Worm (Caenorhabditis elegans) whole organism, L4/young adult: Measurements from ENCODE around the gene gcc-1.

Experiments used
- W03F9.2 ChIP-seq: fragments of 150-350 bp; optimal IDR thresholded peaks from 2 replicates; lab custom pipeline; 2014; ENCODE audit warnings: missing biosample characterization, missing genetic modification characterization
- dao-5 ChIP-seq: sonication (generic microtip); optimal IDR thresholded peaks from 2 replicates; lab custom pipeline; 2016; ENCODE audit warnings: missing genotype, missing genetic modification characterization, moderate library complexity, missing compliant biosample characterization
- him-1 ChIP-seq: sonication (generic microtip); optimal IDR thresholded peaks from 2 replicates; lab custom pipeline; 2016; ENCODE audit warnings: missing genotype, missing genetic modification reagents, missing genetic modification characterization, missing compliant biosample characterization

DNA sequence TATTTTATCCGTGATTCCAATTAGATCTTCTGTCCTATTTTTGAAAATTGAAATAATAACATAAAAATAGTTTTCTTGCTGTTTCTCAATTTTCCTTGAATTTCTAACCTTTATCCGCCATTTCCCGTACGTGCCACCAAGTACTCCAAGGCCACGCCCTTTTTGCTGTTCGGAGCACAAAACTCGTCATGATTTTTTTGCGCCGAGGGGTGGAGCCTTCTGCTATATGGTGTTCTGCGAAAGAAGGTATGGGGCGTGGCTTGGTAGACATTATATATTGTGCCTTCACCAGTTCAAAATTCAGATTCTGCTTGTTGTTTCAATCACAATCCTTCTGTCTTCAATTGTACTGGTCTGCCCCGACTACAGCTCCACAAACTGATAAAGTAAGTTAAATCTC is 14.5 kb upstream of the gcc-1 start, which contains the start of gene C15C7.4:
- TF ChIP-seq dao-5 (tag; lab: Kevin White, UChicago), result no peak
- no peak for TF ChIP-seq him-1
- TF ChIP-seq W03F9.2, result no peak
